Worm (Caenorhabditis elegans): ENCODE results near the gene Y57G11C.33.
A peak's percentile ranks its signal among the peaks of the same experiment; 100 is the strongest.

The Y57G11C.33 gene

ce11 chrIV:14617985-14618384 is 38.9 kb upstream of the Y57G11C.33 start:
- TF ChIP-seq aly-2 (tag; optimal IDR thresholded peaks at IDR 0.05): no peak
- TF ChIP-seq aha-1 (tag): peak; percentile 96
- no peak for TF ChIP-seq ZK546.5 (tag; optimal IDR thresholded peaks at IDR 0.05)
- TF ChIP-seq lsy-2 (tag; optimal IDR thresholded peaks at IDR 0.05): no peak

- TF ChIP-seq fos-1 (tag; optimal IDR thresholded peaks at IDR 0.05) (no peak), nhr-42 (GFP tag; IDR thresholded peaks at IDR 0.05) (0 out of 2 replicates have a peak, but pooled peaks have one; percentile 17), php-3 (GFP tag; IDR thresholded peaks at IDR 0.05) (no peak), arid-1 (GFP tag; conservative IDR thresholded peaks at IDR 0.05) (no peak), lin-1 (GFP tag; IDR thresholded peaks at IDR 0.05) (0 out of 2 replicates have a peak, but pooled peaks have one; percentile 15), ama-1 (optimal IDR thresholded peaks at IDR 0.05) (peak; percentile 54), mdt-29 (GFP tag; IDR thresholded peaks at IDR 0.05) (no peak), vab-7 (GFP tag; IDR thresholded peaks at IDR 0.05) (0 out of 2 replicates have a peak, but pooled peaks have one; percentile 28), duxl-1 (tag; optimal IDR thresholded peaks at IDR 0.05; ENCODE audit: poor library complexity) (peak; percentile 6), T26A8.4 (GFP tag; IDR thresholded peaks at IDR 0.05) (no peak), ztf-7 (tag; optimal IDR thresholded peaks at IDR 0.05) (no peak), egl-43 (GFP tag; IDR thresholded peaks at IDR 0.05) (peak; percentile 59; the same call in 1 of the 2 replicates), lin-39 (tag; optimal IDR thresholded peaks at IDR 0.05) (no peak), skn-1 (tag; optimal IDR thresholded peaks at IDR 0.05) (no peak), ceh-20 (GFP tag; IDR thresholded peaks at IDR 0.05) (no peak), rbr-2 (tag; optimal IDR thresholded peaks at IDR 0.05) (peak; percentile 43), F26F4.8 (GFP tag; conservative IDR thresholded peaks at IDR 0.05) (no peak), egl-27 (tag; optimal IDR thresholded peaks at IDR 0.05) (no peak), hif-1 (tag; optimal IDR thresholded peaks at IDR 0.05) (peak in 1 of 2 experiments; percentile 1), unc-62 (GFP tag; optimal IDR thresholded peaks at IDR 0.05 in 1 of 2) (peak in 1 of 2 experiments; percentile 81), unc-62 (tag; optimal IDR thresholded peaks at IDR 0.05) (no peak), Y75B8A.6 (GFP tag; IDR thresholded peaks at IDR 0.05) (no peak), lin-29 (GFP tag; IDR thresholded peaks at IDR 0.05) (no peak), aha-1 (tag) (peak; percentile 94), dve-1 (tag; optimal IDR thresholded peaks at IDR 0.05; ENCODE audit: insufficient read depth) (no peak)
These were observed 38.3 kb upstream of the Y57G11C.33 start for ce11 chrIV:14618551-14618950.

- TF ChIP-seq dmd-6 (GFP tag; IDR thresholded peaks at IDR 0.05): peak; percentile 68
- TF ChIP-seq dve-1 (tag; optimal IDR thresholded peaks at IDR 0.05; ENCODE audit: insufficient read depth): peak; percentile 28
- TF ChIP-seq ama-1 (optimal IDR thresholded peaks at IDR 0.05): no peak
- no peak for TF ChIP-seq ceh-28 (tag; optimal IDR thresholded peaks at IDR 0.05)
- 0 out of 2 replicates have a peak, but pooled peaks have one; percentile 5 for TF ChIP-seq pha-4 (GFP tag; IDR thresholded peaks at IDR 0.05)
- TF ChIP-seq pha-4 (tag; optimal IDR thresholded peaks at IDR 0.05): no peak
- TF ChIP-seq ZK337.2 (GFP tag; IDR thresholded peaks at IDR 0.05): no peak
- no peak for TF ChIP-seq saeg-2 (GFP tag; IDR thresholded peaks at IDR 0.05)
- TF ChIP-seq mes-2 (tag; optimal IDR thresholded peaks at IDR 0.05; ENCODE audit: poor library complexity, severe bottlenecking): no peak
- no peak for TF ChIP-seq F44E2.7 (GFP tag; IDR thresholded peaks at IDR 0.05)
- no peak for TF ChIP-seq mxl-3 (GFP tag; optimal IDR thresholded peaks at IDR 0.05)
- no peak for TF ChIP-seq Y75B8A.6 (GFP tag; IDR thresholded peaks at IDR 0.05)
- peak; percentile 10 for TF ChIP-seq nhr-28 (tag; optimal IDR thresholded peaks at IDR 0.05)
- no peak for TF ChIP-seq lin-13 (GFP tag; optimal IDR thresholded peaks at IDR 0.05)
- no peak for TF ChIP-seq lin-15B (tag; optimal IDR thresholded peaks at IDR 0.05)
- no peak for TF ChIP-seq daf-12 (tag; optimal IDR thresholded peaks at IDR 0.05)
- no peak for TF ChIP-seq ceh-62 (tag; optimal IDR thresholded peaks at IDR 0.05)
- peak in 1 of 2 experiments; percentile 51 for TF ChIP-seq unc-62 (GFP tag; optimal IDR thresholded peaks at IDR 0.05 in 1 of 2)
- TF ChIP-seq unc-62 (tag; optimal IDR thresholded peaks at IDR 0.05): no peak
- no peak for TF ChIP-seq daf-16 (GFP tag; optimal IDR thresholded peaks at IDR 0.05)
- TF ChIP-seq daf-16 (tag; optimal IDR thresholded peaks at IDR 0.05): peak; percentile 56
- TF ChIP-seq nhr-77 (tag; optimal IDR thresholded peaks at IDR 0.05): no peak
- no peak for TF ChIP-seq lin-29 (GFP tag; IDR thresholded peaks at IDR 0.05)
- no peak for TF ChIP-seq ctbp-1 (GFP tag; IDR thresholded peaks at IDR 0.05)
- no peak for TF ChIP-seq snpc-1.2 (GFP tag; IDR thresholded peaks at IDR 0.05)
These were observed 36.8 kb upstream of the Y57G11C.33 start for ce11 chrIV:14620042-14620441.

Measured in whole organism, L4 larva.